Fruit fly (Drosophila melanogaster): ENCODE data around the gene CG8927.
A peak's percentile ranks its signal among the peaks of the same experiment; 100 is the strongest.

Gene CG8927

DNA sequence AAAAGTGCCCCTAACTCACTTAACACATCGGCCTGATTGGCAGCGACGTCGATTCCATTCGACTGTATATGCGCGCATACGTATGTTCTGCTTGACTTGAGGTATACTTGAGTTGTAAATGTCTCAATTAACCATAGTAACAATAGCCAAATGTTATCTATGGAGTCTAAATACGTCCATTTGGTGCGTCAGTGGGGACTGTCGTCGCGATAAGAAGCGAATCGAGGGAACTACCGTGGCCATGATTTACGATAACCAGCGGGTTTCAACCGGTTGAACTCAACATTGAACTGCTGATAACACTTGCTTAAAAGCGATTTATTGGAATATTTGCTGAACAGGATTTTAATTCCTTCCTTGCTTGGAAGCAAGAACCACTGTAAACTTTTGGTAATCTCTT lies 10.0 kb downstream of the CG8927 start:
- no peak for TF ChIP-seq woc (GFP tag; optimal IDR thresholded peaks at IDR 0.05)
- no peak for TF ChIP-seq N (GFP tag; optimal IDR thresholded peaks at IDR 0.05)
- no peak for TF ChIP-seq Dif (GFP tag; optimal IDR thresholded peaks at IDR 0.05; ENCODE audit: partially characterized antibody)
- no peak for TF ChIP-seq Rel (GFP tag; optimal IDR thresholded peaks at IDR 0.05)
- peak; percentile 91 for TF ChIP-seq Rel (tag; optimal IDR thresholded peaks at IDR 0.05)
- TF ChIP-seq Abd-B (GFP tag; optimal IDR thresholded peaks at IDR 0.05) = no peak
- TF ChIP-seq brk (GFP tag; optimal IDR thresholded peaks at IDR 0.05) = no peak
- TF ChIP-seq Hr83 (GFP tag; optimal IDR thresholded peaks at IDR 0.05; ENCODE audit: poor library complexity, severe bottlenecking) = no peak

DNA sequence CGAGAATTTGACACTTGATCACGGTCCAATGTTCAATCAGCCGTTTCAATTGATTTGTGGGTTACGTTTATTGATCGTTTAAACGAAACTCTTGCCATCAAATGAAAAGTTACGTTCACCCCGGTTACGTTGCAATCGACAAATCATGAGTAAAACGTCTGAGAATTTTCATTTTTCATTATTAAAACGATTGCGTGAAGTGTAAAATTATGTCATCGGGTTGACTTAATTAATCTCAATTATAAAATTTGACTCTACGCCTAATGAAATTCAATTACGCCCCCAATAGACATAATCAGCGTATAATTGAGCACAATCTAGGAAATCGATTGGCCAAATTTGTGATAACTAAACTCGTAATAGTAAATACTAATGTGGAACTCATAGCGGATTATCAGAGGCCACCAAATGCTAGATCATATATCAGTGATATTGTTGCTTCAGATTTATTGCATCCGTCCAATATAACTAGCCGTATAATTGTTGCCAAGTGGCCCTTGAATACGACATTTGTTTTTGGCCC lies 19.7 kb downstream of the CG8927 start:
- TF ChIP-seq usp (GFP tag; optimal IDR thresholded peaks at IDR 0.05) (no peak), HLH106 (tag; optimal IDR thresholded peaks at IDR 0.05) (no peak), Rel (GFP tag; optimal IDR thresholded peaks at IDR 0.05) (no peak), Rel (tag; optimal IDR thresholded peaks at IDR 0.05) (no peak), psq (GFP tag; optimal IDR thresholded peaks at IDR 0.05) (no peak), CG32264 (GFP tag; optimal IDR thresholded peaks at IDR 0.05) (no peak), rgr (GFP tag; optimal IDR thresholded peaks at IDR 0.05) (no peak)

- TF ChIP-seq Hr83 (GFP tag; optimal IDR thresholded peaks at IDR 0.05; ENCODE audit: poor library complexity, severe bottlenecking) (no peak), psq (GFP tag; optimal IDR thresholded peaks at IDR 0.05) (no peak), Dfd (GFP tag; optimal IDR thresholded peaks at IDR 0.05) (no peak), pan (optimal IDR thresholded peaks at IDR 0.05) (no peak), dsf (GFP tag; optimal IDR thresholded peaks at IDR 0.05; ENCODE audit: borderline replicate concordance) (no peak), Vsx2 (GFP tag; optimal IDR thresholded peaks at IDR 0.05; ENCODE audit: partially characterized antibody) (no peak), HLH106 (tag; optimal IDR thresholded peaks at IDR 0.05) (no peak), usp (GFP tag; optimal IDR thresholded peaks at IDR 0.05) (no peak), Rel (GFP tag; optimal IDR thresholded peaks at IDR 0.05) (no peak), Rel (tag; optimal IDR thresholded peaks at IDR 0.05) (no peak)
Measured at dm6 chr3R:16202335-16203024, 21.7 kb downstream of the CG8927 start.

dm6 chr3R:16203025-16203421 lies 22.2 kb downstream of the CG8927 start, which contains the start of the genes CG6126 and CG31287:
Gene CG6126 (minus strand): TSS chr3R:16203083.
Gene CG31287 (plus strand): TSS chr3R:16203371.
- TF ChIP-seq Dfd (GFP tag; optimal IDR thresholded peaks at IDR 0.05) (no peak), CG32264 (GFP tag; optimal IDR thresholded peaks at IDR 0.05) (no peak), CrebA (GFP tag; optimal IDR thresholded peaks at IDR 0.05; ENCODE audit: borderline replicate concordance) (no peak), dsf (GFP tag; optimal IDR thresholded peaks at IDR 0.05; ENCODE audit: borderline replicate concordance) (no peak), woc (GFP tag; optimal IDR thresholded peaks at IDR 0.05) (no peak), dl (GFP tag; optimal IDR thresholded peaks at IDR 0.05; ENCODE audit: insufficient read depth in 1 of 2, partially characterized antibody in 2 of 2) (peak; percentile 35 to 64), Dif (GFP tag; optimal IDR thresholded peaks at IDR 0.05; ENCODE audit: partially characterized antibody) (peak; percentile 82)

DNA sequence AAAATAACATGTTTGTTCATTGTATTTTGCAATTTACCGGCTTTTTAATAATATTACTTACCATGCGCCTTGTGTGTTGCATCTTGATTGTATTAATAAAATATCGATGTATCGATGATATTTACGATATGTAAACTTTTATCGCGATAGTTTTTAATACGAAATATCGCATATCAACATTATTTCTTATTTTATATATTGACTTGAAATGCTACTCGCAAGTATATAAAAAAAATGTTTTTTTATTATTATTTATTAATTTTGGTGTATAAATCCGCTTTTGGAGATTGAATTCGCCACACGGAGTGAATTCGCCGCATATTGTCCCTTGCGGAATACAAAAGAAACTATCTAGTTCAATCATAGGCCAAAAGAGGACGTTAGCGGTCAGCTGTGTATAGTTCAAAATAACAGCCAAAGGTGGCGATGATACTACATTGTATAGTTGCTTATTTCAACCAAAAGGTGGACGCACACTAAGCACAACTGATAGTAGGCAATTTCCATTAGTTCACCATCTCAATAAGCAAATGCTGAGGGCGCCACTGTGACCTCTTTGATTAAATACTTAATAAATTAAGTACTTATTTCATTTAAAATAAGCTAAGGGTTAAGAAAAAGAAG lies 24.4 kb downstream of the CG8927 start, which contains the start of gene mtSSB:
mtSSB (minus strand) TSS at position 96 of the 624 bp plus-strand sequence.
- TF ChIP-seq Rel (GFP tag; optimal IDR thresholded peaks at IDR 0.05) (no peak), Rel (tag; optimal IDR thresholded peaks at IDR 0.05) (peak; percentile 42), Hr78 (GFP tag; optimal IDR thresholded peaks at IDR 0.05) (no peak), Hnf4 (GFP tag; optimal IDR thresholded peaks at IDR 0.05) (peak; percentile 91), fru (GFP tag; optimal IDR thresholded peaks at IDR 0.05) (peak; percentile 83), brk (GFP tag; optimal IDR thresholded peaks at IDR 0.05) (peak; percentile 84), usp (GFP tag; optimal IDR thresholded peaks at IDR 0.05) (no peak), psq (GFP tag; optimal IDR thresholded peaks at IDR 0.05) (peak; percentile 79), sage (GFP tag; optimal IDR thresholded peaks at IDR 0.05) (peak; percentile 52), HLH106 (tag; optimal IDR thresholded peaks at IDR 0.05) (peak; percentile 78), CG32264 (GFP tag; optimal IDR thresholded peaks at IDR 0.05) (no peak), lola (GFP tag; optimal IDR thresholded peaks at IDR 0.05) (no peak), Vsx2 (GFP tag; optimal IDR thresholded peaks at IDR 0.05; ENCODE audit: partially characterized antibody) (peak; percentile 36), N (GFP tag; optimal IDR thresholded peaks at IDR 0.05) (no peak), Dfd (GFP tag; optimal IDR thresholded peaks at IDR 0.05) (no peak), OdsH (GFP tag; optimal IDR thresholded peaks at IDR 0.05) (peak; percentile 90), tai (GFP tag; optimal IDR thresholded peaks at IDR 0.05) (peak; percentile 92), Abd-B (GFP tag; optimal IDR thresholded peaks at IDR 0.05) (no peak), woc (GFP tag; optimal IDR thresholded peaks at IDR 0.05) (no peak), foxo (GFP tag; optimal IDR thresholded peaks at IDR 0.05) (peak in 1 of 2 experiments; percentile 93), Mio (GFP tag; optimal IDR thresholded peaks at IDR 0.05) (no peak), Sp1 (GFP tag; optimal IDR thresholded peaks at IDR 0.05) (no peak), CG9705 (GFP tag; optimal IDR thresholded peaks at IDR 0.05) (peak; percentile 65), dsf (GFP tag; optimal IDR thresholded peaks at IDR 0.05; ENCODE audit: borderline replicate concordance) (peak; percentile 67), Dif (GFP tag; optimal IDR thresholded peaks at IDR 0.05; ENCODE audit: partially characterized antibody) (no peak), rgr (GFP tag; optimal IDR thresholded peaks at IDR 0.05) (peak; percentile 93), br (GFP tag; optimal IDR thresholded peaks at IDR 0.05) (peak; percentile 88), ey (GFP tag; optimal IDR thresholded peaks at IDR 0.05) (peak; percentile 83), GATAd (GFP tag; optimal IDR thresholded peaks at IDR 0.05) (no peak), jim (GFP tag; optimal IDR thresholded peaks at IDR 0.05) (peak; percentile 38), dmrt93B (GFP tag; optimal IDR thresholded peaks at IDR 0.05) (peak; percentile 52)

Measured in whole organism, wandering third instar larva.